Fruit fly (Drosophila melanogaster) whole organism, pupa: ENCODE results near the gene Trissin.

Experiments used
- CG10348 ChIP-seq: fragments of 200-800 bp; sonication (Bioruptor generic); IDR thresholded peaks from 2 replicates; pipeline ENCODE4 v1.3.6; 2022; ENCODE audit warnings: missing biosample characterization, missing genetic modification characterization
- CG8159 ChIP-seq: fragments of 200-800 bp; sonication (Bioruptor generic); optimal IDR thresholded peaks from 3 replicates; lab custom pipeline; 2018; ENCODE audit warnings: missing biosample characterization, mild to moderate bottlenecking, missing genetic modification characterization, moderate library complexity
- CG8301 ChIP-seq: fragments of 200-800 bp; sonication (Bioruptor generic); optimal IDR thresholded peaks from 2 replicates; lab custom pipeline; 2018; ENCODE audit warnings: missing biosample characterization, mild to moderate bottlenecking, missing genetic modification characterization
- Ets98B ChIP-seq: fragments of 200-800 bp; sonication (Bioruptor generic); IDR thresholded peaks from 2 replicates; pipeline ENCODE4 v1.3.6; 2022; ENCODE audit warnings: missing biosample characterization, missing genetic modification characterization

DNA sequence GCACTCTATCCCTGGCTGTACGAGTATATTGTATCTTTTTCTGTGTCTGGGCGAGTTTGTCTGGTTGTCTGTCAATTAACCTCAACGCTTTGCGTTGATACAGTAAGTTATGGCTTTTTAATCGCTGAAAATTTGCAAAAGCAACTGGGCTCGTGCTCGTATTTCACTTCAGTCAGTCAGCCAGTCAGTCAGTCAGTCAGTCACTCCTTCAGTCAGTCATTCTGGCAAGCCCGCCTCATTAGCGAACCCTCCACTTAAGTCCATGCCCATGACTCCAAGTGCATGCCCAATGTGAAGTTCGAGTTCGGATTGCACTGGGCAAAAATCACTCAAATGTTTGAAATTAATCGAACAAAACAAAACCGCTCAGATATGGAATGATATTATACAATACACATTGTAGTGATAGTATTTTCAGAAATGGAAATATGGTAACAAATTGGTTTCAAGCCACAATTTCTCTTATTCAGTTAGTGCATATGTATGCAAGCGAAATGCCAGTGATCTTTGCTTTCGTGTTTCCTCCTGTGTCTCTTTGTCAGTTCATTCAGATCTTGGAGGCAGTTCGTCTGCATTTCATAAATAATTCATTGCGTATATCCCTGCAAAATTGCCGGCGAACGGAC, 27.7 kb downstream of the Trissin start:
- no peak for TF ChIP-seq CG10348 (GFP tag; lab: Robert Waterston, UW)
- TF ChIP-seq Ets98B = no peak
- peak; percentile 3 for TF ChIP-seq CG8301 (tag; lab: Kevin White, UChicago)
- TF ChIP-seq CG8159 = peak; percentile 49
